Fruit fly (Drosophila melanogaster) whole organism, embryonic: ENCODE measurements around the gene eIF2alpha.

Experiments
- Adf1 ChIP-seq: fragments of 200-800 bp; sonication (Bioruptor generic); IDR thresholded peaks from 2 replicates; pipeline ENCODE4 v1.3.6; 2022; ENCODE audit warnings: missing biosample characterization, missing genetic modification characterization
- CG11560 ChIP-seq: fragments of 200-800 bp; sonication (Bioruptor generic); IDR thresholded peaks from 3 replicates; pipeline ENCODE4 v1.3.6; 2022; ENCODE audit warnings: missing biosample characterization, missing genetic modification characterization
- CG1529 ChIP-seq: fragments of 200-800 bp; sonication (Bioruptor generic); optimal IDR thresholded peaks from 3 replicates; lab custom pipeline; 2018; ENCODE audit warnings: missing biosample characterization, missing genetic modification characterization
- CG17186 ChIP-seq: fragments of 200-800 bp; sonication (Bioruptor generic); optimal IDR thresholded peaks from 3 replicates; lab custom pipeline; 2017; ENCODE audit warnings: missing biosample characterization, missing genetic modification reagents, missing genetic modification characterization
- CG17568 ChIP-seq: fragments of 200-800 bp; sonication (Bioruptor generic); optimal IDR thresholded peaks from 2 replicates; lab custom pipeline; 2018; ENCODE audit warnings: missing biosample characterization, mild to moderate bottlenecking, missing genetic modification characterization, moderate library complexity
- CG17612 ChIP-seq: fragments of 200-800 bp; sonication (Bioruptor generic); IDR thresholded peaks from 2 replicates; pipeline ENCODE4 v1.3.6; 2022; ENCODE audit warnings: missing biosample characterization, missing genetic modification characterization
- CG17829 ChIP-seq: fragments of 200-800 bp; optimal IDR thresholded peaks from 2 replicates; lab custom pipeline; 2019; ENCODE audit warnings: missing biosample characterization, mild to moderate bottlenecking, missing genetic modification characterization, moderate library complexity
- CG2116 ChIP-seq: fragments of 200-800 bp; sonication (Bioruptor generic); optimal IDR thresholded peaks from 3 replicates; lab custom pipeline; 2018; ENCODE audit warnings: missing biosample characterization, mild to moderate bottlenecking, missing genetic modification characterization
- CG3163 ChIP-seq: fragments of 200-800 bp; sonication (Bioruptor generic); optimal IDR thresholded peaks from 3 replicates; lab custom pipeline; 2016; ENCODE audit warnings: missing biosample characterization, missing genetic modification characterization
- CG4360 ChIP-seq: fragments of 200-800 bp; sonication (Bioruptor generic); IDR thresholded peaks from 2 replicates; pipeline ENCODE4 v1.3.6; 2022; ENCODE audit warnings: missing biosample characterization, missing genetic modification characterization
- CG4404 ChIP-seq: fragments of 200-800 bp; sonication (Bioruptor generic); IDR thresholded peaks from 2 replicates; pipeline ENCODE4 v1.3.6; 2022; ENCODE audit warnings: missing biosample characterization, missing genetic modification characterization
- CG5245 ChIP-seq: fragments of 200-800 bp; sonication (Bioruptor generic); optimal IDR thresholded peaks from 3 replicates; lab custom pipeline; 2016; ENCODE audit warnings: missing biosample characterization, missing genetic modification characterization
- CG6272 ChIP-seq: fragments of 200-800 bp; sonication (Bioruptor generic); IDR thresholded peaks from 2 replicates; pipeline ENCODE4 v1.3.6; 2022; ENCODE audit warnings: missing biosample characterization, missing genetic modification characterization
- CG6654 ChIP-seq: fragments of 200-800 bp; sonication (Bioruptor generic); optimal IDR thresholded peaks from 2 replicates; lab custom pipeline; 2017; ENCODE audit warnings: missing biosample characterization, mild to moderate bottlenecking, missing genetic modification characterization
- CG8359 ChIP-seq: fragments of 200-800 bp; sonication (Bioruptor generic); optimal IDR thresholded peaks from 2 replicates; lab custom pipeline; 2017; ENCODE audit warnings: missing biosample characterization, mild to moderate bottlenecking, missing genetic modification characterization, borderline replicate concordance
- CG9437 ChIP-seq: fragments of 200-800 bp; sonication (Bioruptor generic); optimal IDR thresholded peaks from 2 replicates; lab custom pipeline; 2018; ENCODE audit warnings: missing biosample characterization, mild to moderate bottlenecking, missing genetic modification characterization
- D19A ChIP-seq: fragments of 200-800 bp; optimal IDR thresholded peaks from 3 replicates; lab custom pipeline; 2019; ENCODE audit warnings: missing biosample characterization, mild to moderate bottlenecking, missing genetic modification characterization, moderate library complexity
- Drgx ChIP-seq: fragments of 200-800 bp; sonication (Bioruptor generic); IDR thresholded peaks from 2 replicates; pipeline ENCODE4 v1.3.6; 2022; ENCODE audit warnings: missing biosample characterization, missing genetic modification characterization
- Fer1 ChIP-seq: fragments of 200-800 bp; sonication (Bioruptor generic); optimal IDR thresholded peaks from 2 replicates; lab custom pipeline; 2017; ENCODE audit warnings: missing biosample characterization, mild to moderate bottlenecking, missing genetic modification characterization
- Med ChIP-seq: fragments of 200-800 bp; sonication (Bioruptor generic); peaks from one replicate; lab custom pipeline; 2016; ENCODE audit warnings: missing biosample characterization, missing genetic modification characterization, mild to moderate bottlenecking, inconsistent platforms, moderate library complexity
- Rfx ChIP-seq: fragments of 200-800 bp; sonication (Bioruptor generic); IDR thresholded peaks from 2 replicates; pipeline ENCODE4 v1.3.6; 2022; ENCODE audit warnings: missing biosample characterization, missing genetic modification characterization
- Stat92E ChIP-seq, 3 experiments: fragments of >200 bp in 2 of 3; fragments of 200-800 bp in 1 of 3; sonication (Bioruptor generic) in 1 of 3; optimal IDR thresholded peaks; 2 replicates each; lab custom pipeline; 2017 to 2019; ENCODE audit warnings: missing biosample characterization in 3 of 3, missing genetic modification characterization in 3 of 3, mild to moderate bottlenecking in 1 of 3, moderate library complexity in 1 of 3
- Trl ChIP-seq, 3 experiments: fragments of >200 bp in 2 of 3; fragments of 200-800 bp in 1 of 3; sonication (Bioruptor generic) in 1 of 3; optimal IDR thresholded peaks; 2 replicates in 1 of 3; 3 replicates in 2 of 3; lab custom pipeline; 2016 to 2017; ENCODE audit warnings: missing biosample characterization in 1 of 3, missing genetic modification characterization in 1 of 3
- bigmax ChIP-seq: fragments of 200-800 bp; sonication (Bioruptor generic); optimal IDR thresholded peaks from 2 replicates; lab custom pipeline; 2018; ENCODE audit warnings: missing biosample characterization, mild to moderate bottlenecking, missing genetic modification characterization
- cg ChIP-seq: fragments of 200-800 bp; sonication (Bioruptor generic); optimal IDR thresholded peaks from 3 replicates; lab custom pipeline; 2019; ENCODE audit warnings: missing biosample characterization, mild to moderate bottlenecking, missing genetic modification characterization, moderate library complexity
- ci ChIP-seq: fragments of 200-800 bp; sonication (Bioruptor generic); IDR thresholded peaks from 3 replicates; pipeline ENCODE4 v1.3.6; 2022; ENCODE audit warnings: missing biosample characterization, missing genetic modification characterization
- crc ChIP-seq: fragments of 200-800 bp; sonication (Bioruptor generic); optimal IDR thresholded peaks from 2 replicates; lab custom pipeline; 2016; ENCODE audit warnings: missing biosample characterization, missing genetic modification characterization
- dati ChIP-seq: fragments of 200-800 bp; sonication (Bioruptor generic); IDR thresholded peaks from 2 replicates; pipeline ENCODE4 v1.3.6; 2022; ENCODE audit warnings: missing biosample characterization, missing genetic modification characterization
- dmrt11E ChIP-seq: fragments of 200-800 bp; sonication (Bioruptor generic); optimal IDR thresholded peaks from 3 replicates; lab custom pipeline; 2018; ENCODE audit warnings: missing biosample characterization, mild to moderate bottlenecking, missing genetic modification characterization, moderate library complexity
- ftz-f1 ChIP-seq: fragments of 200-800 bp; sonication (Bioruptor generic); optimal IDR thresholded peaks from 2 replicates; lab custom pipeline; 2016; ENCODE audit warnings: missing biosample characterization, missing genetic modification characterization
- hb ChIP-seq: fragments of 200-800 bp; sonication (Bioruptor generic); IDR thresholded peaks from 3 replicates; pipeline ENCODE4 v1.3.6; 2022; ENCODE audit warnings: missing biosample characterization, missing genetic modification characterization; ENCODE audit not compliant: partially characterized antibody
- mam ChIP-seq: fragments of 200-800 bp; sonication (Bioruptor generic); optimal IDR thresholded peaks from 3 replicates; lab custom pipeline; 2016; ENCODE audit warnings: missing biosample characterization, missing genetic modification characterization
- odd ChIP-seq: fragments of 200-800 bp; sonication (Bioruptor generic); optimal IDR thresholded peaks from 2 replicates; lab custom pipeline; 2017; ENCODE audit warnings: missing biosample characterization, mild to moderate bottlenecking, missing genetic modification characterization
- psq ChIP-seq: fragments of 200-800 bp; sonication (Bioruptor generic); optimal IDR thresholded peaks from 2 replicates; lab custom pipeline; 2017; ENCODE audit warnings: missing biosample characterization, missing genetic modification characterization
- row ChIP-seq: fragments of 200-800 bp; sonication (Bioruptor generic); IDR thresholded peaks from 3 replicates; pipeline ENCODE4 v1.3.6; 2022; ENCODE audit warnings: missing biosample characterization, missing genetic modification characterization
- sim ChIP-seq: fragments of 200-800 bp; sonication (Bioruptor generic); IDR thresholded peaks from 2 replicates; pipeline ENCODE4 v1.3.6; 2022; ENCODE audit warnings: missing biosample characterization, missing genetic modification characterization
- ssp ChIP-seq: fragments of 200-800 bp; sonication (Bioruptor generic); IDR thresholded peaks from 2 replicates; pipeline ENCODE4 v1.3.6; 2022; ENCODE audit warnings: missing biosample characterization, missing genetic modification characterization
- sug ChIP-seq: fragments of 200-800 bp; optimal IDR thresholded peaks from 2 replicates; lab custom pipeline; 2019; ENCODE audit warnings: missing biosample characterization, mild to moderate bottlenecking, missing genetic modification characterization, moderate library complexity
- twi ChIP-seq: fragments of 200-800 bp; optimal IDR thresholded peaks from 2 replicates; lab custom pipeline; 2019; ENCODE audit warnings: missing biosample characterization, mild to moderate bottlenecking, missing genetic modification characterization, moderate library complexity
- vfl ChIP-seq: fragments of 200-800 bp; sonication (Bioruptor generic); optimal IDR thresholded peaks from 2 replicates; lab custom pipeline; 2016; ENCODE audit warnings: missing biosample characterization, missing genetic modification characterization
- vnd ChIP-seq: fragments of 200-800 bp; sonication (Bioruptor generic); IDR thresholded peaks from 3 replicates; pipeline ENCODE4 v1.3.6; 2022; ENCODE audit warnings: missing biosample characterization, missing genetic modification characterization; ENCODE audit not compliant: partially characterized antibody

Gene eIF2alpha

dm6 chrX:16424296-16424695 is 22.5 kb downstream of the eIF2alpha start:
- TF ChIP-seq CG2116 (no peak), Med (GFP tag; lab: Kevin White, UChicago) (peak; percentile 35), Adf1 (GFP tag; lab: Robert Waterston, UW) (peak; percentile 56), vnd (no peak), Stat92E (GFP tag; optimal IDR thresholded peaks at IDR 0.05; lab: Kevin White, UChicago) (peak in 1 of 3 experiments; percentile 25), sug (tag; lab: Kevin White, UChicago) (no peak), Fer1 (GFP tag; lab: Kevin White, UChicago) (no peak), CG17612 (no peak), CG6272 (GFP tag; lab: Robert Waterston, UW) (no peak), CG6654 (GFP tag; lab: Kevin White, UChicago) (no peak), CG8359 (GFP tag; lab: Kevin White, UChicago) (no peak), CG17568 (GFP tag; lab: Kevin White, UChicago) (no peak), CG5245 (GFP tag; lab: Kevin White, UChicago) (no peak), bigmax (GFP tag; lab: Kevin White, UChicago) (peak; percentile 71), crc (GFP tag; lab: Kevin White, UChicago) (no peak), dmrt11E (no peak), ssp (GFP tag; lab: Robert Waterston, UW) (no peak), CG9437 (GFP tag; lab: Kevin White, UChicago) (no peak), dati (GFP tag; lab: Robert Waterston, UW) (no peak), mam (no peak), CG11560 (tag; lab: Robert Waterston, UW) (no peak), psq (GFP tag; lab: Kevin White, UChicago) (peak; percentile 72), CG1529 (GFP tag; lab: Kevin White, UChicago) (no peak), sim (no peak), cg (GFP tag; lab: Kevin White, UChicago) (peak; percentile 71), D19A (no peak), Trl (optimal IDR thresholded peaks at IDR 0.05; lab: Kevin White, UChicago) (peak; percentile 4 to 14), Trl (GFP tag; optimal IDR thresholded peaks at IDR 0.05; lab: Kevin White, UChicago) (no peak)

DNA sequence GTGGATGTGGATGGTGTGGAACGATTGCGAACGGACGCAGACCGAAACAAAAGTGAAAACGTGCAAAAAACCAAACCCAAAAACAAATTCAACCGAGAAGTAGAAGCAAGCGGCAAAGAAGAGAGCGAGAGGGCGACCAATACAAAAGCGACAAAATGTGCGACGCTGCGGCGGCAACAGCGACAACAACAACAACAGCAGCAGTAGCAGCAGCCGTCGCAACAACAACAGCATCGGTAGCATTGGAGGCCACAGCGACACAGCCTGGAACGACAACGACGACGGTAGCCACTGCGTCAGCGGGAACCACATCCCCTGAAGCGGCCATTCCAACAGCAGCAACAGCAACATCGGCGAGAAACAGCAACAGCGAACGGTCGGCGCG is 23.7 kb downstream of the eIF2alpha start:
- TF ChIP-seq odd (GFP tag; lab: Kevin White, UChicago) (peak; percentile 8), CG17829 (tag; lab: Kevin White, UChicago) (no peak), ftz-f1 (no peak), vfl (no peak), CG4360 (peak; percentile 87), cg (GFP tag; lab: Kevin White, UChicago) (peak; percentile 16), twi (tag; lab: Kevin White, UChicago) (no peak), Rfx (0 out of 2 replicates have a peak, but pooled peaks have one; percentile 6), hb (GFP tag; lab: Robert Waterston, UW) (no peak), Drgx (GFP tag; lab: Robert Waterston, UW) (peak; percentile 54; the same call in 1 of the 2 replicates), ci (peak; percentile 51; the same call in 1 of the 3 replicates), CG4404 (GFP tag; lab: Robert Waterston, UW) (no peak), row (GFP tag; lab: Robert Waterston, UW) (no peak), Trl (optimal IDR thresholded peaks at IDR 0.05; lab: Kevin White, UChicago) (peak in 1 of 2 experiments; percentile 31), Trl (GFP tag; optimal IDR thresholded peaks at IDR 0.05; lab: Kevin White, UChicago) (no peak), Adf1 (GFP tag; lab: Robert Waterston, UW) (peak; percentile 23; the same call in 1 of the 2 replicates), CG3163 (GFP tag; lab: Kevin White, UChicago) (no peak), CG17186 (GFP tag; lab: Kevin White, UChicago) (no peak)
